Worm (Caenorhabditis elegans) whole organism, young adult: Measurements from ENCODE around the gene exp-2.

Source experiments
- B0336.3 ChIP-seq: fragments of 200-800 bp; sonication (Bioruptor generic); IDR thresholded peaks from 2 replicates; pipeline ENCODE4 v1.3.6; 2022; ENCODE audit warnings: missing genetic modification characterization, missing compliant biosample characterization

Gene exp-2

ce11 chrV:6138167-6138566, 7.0 kb downstream of the exp-2 start (continued):
- TF ChIP-seq B0336.3 (GFP tag; lab: Robert Waterston, UW): no peak
